Worm (Caenorhabditis elegans) whole organism, L2 larva: ENCODE measurements around the gene mev-1.

Experiments
- aly-2 ChIP-seq: fragments of 150-350 bp; optimal IDR thresholded peaks from 2 replicates; lab custom pipeline; 2014; ENCODE audit warnings: missing biosample characterization, missing genetic modification characterization
- lsy-2 ChIP-seq, 2 experiments: fragments of 150-350 bp in 1 of 2; sonication (generic microtip) in 1 of 2; optimal IDR thresholded peaks; 2 replicates each; lab custom pipeline; 2014 to 2017; ENCODE audit warnings: missing biosample characterization in 2 of 2, missing genetic modification characterization in 2 of 2
- nhr-12 ChIP-seq: fragments of 150-350 bp; optimal IDR thresholded peaks from 2 replicates; lab custom pipeline; 2014; ENCODE audit warnings: missing biosample characterization, missing genetic modification characterization
- nhr-6 ChIP-seq: fragments of 150-350 bp; optimal IDR thresholded peaks from 2 replicates; lab custom pipeline; 2014; ENCODE audit warnings: missing biosample characterization, missing genetic modification characterization

DNA sequence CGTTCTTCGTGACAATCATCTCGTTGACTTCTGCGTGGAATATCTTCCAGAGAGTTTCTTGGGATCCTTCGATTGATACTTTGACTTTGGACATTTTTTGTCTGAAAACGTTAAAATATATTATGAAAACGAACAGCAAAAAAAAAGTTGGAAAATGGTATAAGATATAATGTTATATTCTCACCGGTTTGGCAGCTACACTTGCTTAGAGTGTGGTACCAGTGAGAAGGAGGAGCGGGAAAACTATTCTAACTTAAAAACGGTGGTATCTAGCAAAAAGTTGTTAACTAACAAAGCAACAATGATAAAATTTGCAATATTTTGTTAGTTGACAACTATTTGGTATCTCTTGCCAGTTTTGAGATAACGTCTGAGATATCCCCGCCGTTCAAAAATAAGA is 7.7 kb downstream of the mev-1 start, which contains the start of gene tbx-9:
- TF ChIP-seq aly-2 (tag; lab: Kevin White, UChicago): no peak
- TF ChIP-seq nhr-6 (tag; lab: Kevin White, UChicago): no peak
- TF ChIP-seq nhr-12 (tag; lab: Kevin White, UChicago): no peak
- no peak for TF ChIP-seq lsy-2 (tag; optimal IDR thresholded peaks at IDR 0.05; lab: Kevin White, UChicago)
